Worm (Caenorhabditis elegans) whole organism, L4 larva: ENCODE results near the gene ZK643.5.

ENCODE experiments used
- snpc-4 ChIP-seq: fragments of 150-350 bp; optimal IDR thresholded peaks from 2 replicates; lab custom pipeline; 2014; ENCODE audit warnings: missing biosample characterization, missing genetic modification characterization
- ztf-11 ChIP-seq: fragments of 150-350 bp; optimal IDR thresholded peaks from 2 replicates; lab custom pipeline; 2014; ENCODE audit warnings: missing biosample characterization, missing genetic modification characterization

DNA sequence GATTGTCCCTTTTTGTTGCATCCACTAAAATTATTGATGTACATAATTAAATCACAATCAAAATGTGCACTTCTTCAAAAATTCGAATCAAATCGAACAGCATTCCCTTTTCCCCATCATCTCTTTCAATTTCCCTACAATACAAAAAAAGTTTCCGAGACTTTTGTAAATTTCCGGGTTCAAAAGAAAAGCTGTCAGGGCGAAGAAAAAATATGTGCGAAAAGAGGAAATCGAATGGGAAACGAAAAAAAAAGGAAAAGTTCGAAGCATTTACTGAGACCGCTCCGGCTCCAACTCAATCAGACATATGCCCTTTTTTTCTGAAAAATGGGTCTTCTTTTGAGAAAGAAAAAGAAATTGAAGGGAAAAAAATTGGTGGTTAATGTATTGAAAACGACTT, 6.8 kb downstream of the ZK643.5 start:
- TF ChIP-seq snpc-4 (tag; lab: Kevin White, UChicago) (no peak), ztf-11 (no peak)
